Worm (Caenorhabditis elegans) whole organism, L4 larva: ENCODE data around the gene pqn-54.

Source experiments
- R02D3.7 ChIP-seq: fragments of 150-350 bp; sonication (generic microtip); optimal IDR thresholded peaks from 3 replicates; lab custom pipeline; 2014; ENCODE audit warnings: missing biosample characterization, missing genetic modification characterization
- hlh-11 ChIP-seq: fragments of 200-800 bp; sonication (Bioruptor generic); optimal IDR thresholded peaks from 2 replicates; lab custom pipeline; 2018; ENCODE audit warnings: mild to moderate bottlenecking, missing genetic modification characterization, missing compliant biosample characterization
- lin-39 ChIP-seq: fragments of 150-350 bp; optimal IDR thresholded peaks from 2 replicates; lab custom pipeline; 2014; ENCODE audit warnings: missing biosample characterization, missing genetic modification reagents, missing genetic modification characterization
- tag-97 ChIP-seq: fragments of 200-800 bp; sonication (Bioruptor generic); IDR thresholded peaks from 2 replicates; pipeline ENCODE4 v1.3.6; 2022; ENCODE audit warnings: missing genetic modification characterization, missing compliant biosample characterization
- zfp-3 ChIP-seq: fragments of 200-800 bp; sonication (Bioruptor generic); conservative IDR thresholded peaks from 2 replicates; pipeline ENCODE4 v1.3.6; 2022; ENCODE audit warnings: missing genetic modification reagents, missing genetic modification characterization, missing compliant biosample characterization
- zip-2 ChIP-seq: fragments of 150-350 bp; optimal IDR thresholded peaks from 2 replicates; lab custom pipeline; 2014; ENCODE audit warnings: missing biosample characterization, missing genetic modification characterization

- TF ChIP-seq R02D3.7 (no peak), lin-39 (no peak), zip-2 (tag; lab: Kevin White, UChicago) (no peak), zfp-3 (GFP tag; lab: Robert Waterston, UW) (no peak), hlh-11 (peak; percentile 66), tag-97 (GFP tag; lab: Robert Waterston, UW) (no peak)
These were observed 5.3 kb upstream of the pqn-54 start for ce11 chrV:1459374-1459926.
